Worm (Caenorhabditis elegans) whole organism, L4 larva: ENCODE data around the gene daf-6.

ENCODE experiments used
- lin-38 ChIP-seq: fragments of 200-800 bp; sonication (Bioruptor generic); IDR thresholded peaks from 2 replicates; pipeline ENCODE4 v1.3.6; 2022; ENCODE audit warnings: missing genetic modification reagents, missing genetic modification characterization, missing compliant biosample characterization
- nhr-11 ChIP-seq: fragments of 150-350 bp; optimal IDR thresholded peaks from 2 replicates; lab custom pipeline; 2014; ENCODE audit warnings: missing biosample characterization, missing genetic modification characterization
- unc-62 ChIP-seq, 3 experiments: fragments of 150-350 bp in 1 of 3; sonication (generic microtip); optimal IDR thresholded peaks in 2 of 3; peaks in 1 of 3; 1 replicate in 1 of 3; 2 replicates in 2 of 3; lab custom pipeline; 2014 to 2017; ENCODE audit warnings: missing biosample characterization in 3 of 3, missing genetic modification characterization in 3 of 3, missing genetic modification reagents in 3 of 3, missing genotype in 1 of 3
- vab-7 ChIP-seq: fragments of 200-800 bp; sonication (Bioruptor generic); IDR thresholded peaks from 2 replicates; pipeline ENCODE4 v1.3.6; 2022; ENCODE audit warnings: missing genetic modification reagents, missing genetic modification characterization, missing compliant biosample characterization

- TF ChIP-seq unc-62 (GFP tag; optimal IDR thresholded peaks at IDR 0.05 in 1 of 2; lab: Kevin White, UChicago) (no peak), unc-62 (tag; optimal IDR thresholded peaks at IDR 0.05; lab: Kevin White, UChicago) (no peak), nhr-11 (tag; lab: Kevin White, UChicago) (no peak), vab-7 (GFP tag; lab: Robert Waterston, UW) (no peak), lin-38 (GFP tag; lab: Robert Waterston, UW) (no peak)
These were observed 42.7 kb upstream of the daf-6 start, which contains the start of gene egrh-1 for ce11 chrX:14845637-14846036.
